Worm (Caenorhabditis elegans) whole organism, young adult: ENCODE results near the gene srw-117.

Source experiments
- F10E7.11 ChIP-seq: sonication (generic microtip); optimal IDR thresholded peaks from 2 replicates; lab custom pipeline; 2017; ENCODE audit warnings: mild to moderate bottlenecking, missing genetic modification characterization, moderate library complexity, missing compliant biosample characterization
- Y53F4B.3 ChIP-seq: fragments of 200-800 bp; sonication (Bioruptor generic); IDR thresholded peaks from 2 replicates; pipeline ENCODE4 v1.3.6; 2022; ENCODE audit warnings: missing genetic modification reagents, missing genetic modification characterization, missing compliant biosample characterization
- aptf-2 ChIP-seq: fragments of 200-800 bp; sonication (Bioruptor generic); conservative IDR thresholded peaks from 2 replicates; pipeline ENCODE4 v1.3.6; 2022; ENCODE audit warnings: missing genetic modification reagents, missing genetic modification characterization, missing compliant biosample characterization
- lsy-27 ChIP-seq: sonication (generic microtip); optimal IDR thresholded peaks from 2 replicates; lab custom pipeline; 2017; ENCODE audit warnings: missing genetic modification characterization, mild to moderate bottlenecking, missing compliant biosample characterization, antibody characterized with exemption, missing genotype, borderline replicate concordance; ENCODE audit not compliant: insufficient read depth
- mcd-1 ChIP-seq: fragments of 200-800 bp; sonication (Bioruptor generic); IDR thresholded peaks from 2 replicates; pipeline ENCODE4 v1.3.6; 2022; ENCODE audit warnings: missing genetic modification reagents, missing genetic modification characterization, missing compliant biosample characterization
- rec-8 ChIP-seq, 2 experiments: sonication (generic microtip); optimal IDR thresholded peaks; 2 replicates each; lab custom pipeline; 2016; ENCODE audit warnings: mild to moderate bottlenecking in 2 of 2, missing genetic modification characterization in 2 of 2, missing genetic modification reagents in 2 of 2, missing genotype in 2 of 2, missing biosample characterization in 1 of 2, missing compliant biosample characterization in 1 of 2, moderate library complexity in 1 of 2
- sdz-38 ChIP-seq: sonication (generic microtip); optimal IDR thresholded peaks from 2 replicates; lab custom pipeline; 2016; ENCODE audit warnings: missing genotype, missing genetic modification characterization, missing compliant biosample characterization
- snpc-1.1 ChIP-seq: sonication (generic microtip); optimal IDR thresholded peaks from 2 replicates; lab custom pipeline; 2017; ENCODE audit warnings: missing genetic modification characterization, mild to moderate bottlenecking, missing compliant biosample characterization, antibody characterized with exemption, moderate library complexity, missing genotype, missing genetic modification reagents; ENCODE audit not compliant: insufficient read depth
- unc-62 ChIP-seq: fragments of 150-350 bp; optimal IDR thresholded peaks from 2 replicates; lab custom pipeline; 2014; ENCODE audit warnings: missing biosample characterization, missing genetic modification reagents, missing genetic modification characterization
- ztf-28 ChIP-seq: fragments of 200-800 bp; sonication (Bioruptor generic); IDR thresholded peaks from 2 replicates; pipeline ENCODE4 v1.3.6; 2022; ENCODE audit warnings: missing genetic modification reagents, missing genetic modification characterization, missing compliant biosample characterization
- ztf-3 ChIP-seq: fragments of 200-800 bp; sonication (Bioruptor generic); optimal IDR thresholded peaks from 2 replicates; lab custom pipeline; 2018; ENCODE audit warnings: mild to moderate bottlenecking, missing genetic modification characterization, missing compliant biosample characterization

DNA sequence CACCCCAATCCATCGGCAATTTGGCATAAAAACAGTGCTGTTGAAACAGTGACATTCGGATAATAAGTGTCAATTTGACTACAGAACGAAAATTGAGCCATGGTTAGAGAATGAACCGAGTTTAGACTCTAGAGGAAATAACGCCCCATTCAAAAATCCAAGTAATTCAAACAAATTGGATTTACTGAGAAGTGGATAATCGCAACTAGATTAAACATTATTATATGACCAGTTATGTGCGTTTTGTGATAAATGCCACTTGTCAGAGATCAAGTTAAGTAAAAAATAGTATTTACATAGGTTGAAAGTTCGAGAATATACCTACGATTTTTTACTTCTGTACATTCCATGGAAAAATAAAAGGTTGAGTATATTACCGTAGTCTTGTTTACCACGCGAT, 2.1 kb upstream of the srw-117 start, which contains the start of gene srw-139:
- no peak for TF ChIP-seq F10E7.11
- TF ChIP-seq sdz-38 (tag; lab: Kevin White, UChicago), result no peak
- TF ChIP-seq ztf-28, result no peak
- no peak for TF ChIP-seq unc-62 (GFP tag; lab: Kevin White, UChicago)
- TF ChIP-seq lsy-27 (tag; lab: Kevin White, UChicago), result no peak
- no peak for TF ChIP-seq rec-8 (tag; optimal IDR thresholded peaks at IDR 0.05; lab: Kevin White, UChicago)
- TF ChIP-seq mcd-1 (GFP tag; lab: Robert Waterston, UW), result no peak
- no peak for TF ChIP-seq snpc-1.1
- TF ChIP-seq Y53F4B.3, result no peak
- TF ChIP-seq ztf-3, result no peak
- no peak for TF ChIP-seq aptf-2
